Worm (Caenorhabditis elegans) whole organism, L1 larva: ENCODE measurements around the gene F48F7.3.

Experiments used
- C04F5.9 ChIP-seq: sonication (generic microtip); optimal IDR thresholded peaks from 2 replicates; lab custom pipeline; 2016; ENCODE audit warnings: missing genetic modification characterization, missing compliant biosample characterization
- aly-2 ChIP-seq: fragments of 150-350 bp; optimal IDR thresholded peaks from 2 replicates; lab custom pipeline; 2014; ENCODE audit warnings: missing biosample characterization, missing genetic modification characterization
- ceh-63 ChIP-seq: fragments of 200-800 bp; sonication (Bioruptor generic); optimal IDR thresholded peaks from 2 replicates; lab custom pipeline; 2018; ENCODE audit warnings: mild to moderate bottlenecking, missing genetic modification characterization, missing compliant biosample characterization
- ceh-82 ChIP-seq, 3 experiments: fragments of 150-350 bp in 1 of 3; sonication (generic microtip) in 2 of 3; optimal IDR thresholded peaks; 2 replicates each; lab custom pipeline; 2014 to 2017; ENCODE audit warnings: missing biosample characterization in 3 of 3, missing genetic modification characterization in 3 of 3
- ceh-88 ChIP-seq: fragments of 200-800 bp; sonication (Bioruptor generic); IDR thresholded peaks from 2 replicates; pipeline ENCODE4 v1.3.6; 2022; ENCODE audit warnings: missing genetic modification characterization, missing compliant biosample characterization
- ceh-90 ChIP-seq: sonication (generic microtip); optimal IDR thresholded peaks from 2 replicates; lab custom pipeline; 2016; ENCODE audit warnings: missing genetic modification characterization, missing compliant biosample characterization
- ces-1 ChIP-seq: fragments of 150-350 bp; optimal IDR thresholded peaks from 2 replicates; lab custom pipeline; 2014; ENCODE audit warnings: missing biosample characterization, missing genetic modification reagents, missing genetic modification characterization
- dsc-1 ChIP-seq: sonication (generic microtip); optimal IDR thresholded peaks from 2 replicates; lab custom pipeline; 2016; ENCODE audit warnings: mild to moderate bottlenecking, missing genetic modification characterization, missing compliant biosample characterization
- efl-1 ChIP-seq, 4 experiments: fragments of 150-350 bp; optimal IDR thresholded peaks in 3 of 4; peaks in 1 of 4; 1 replicate in 1 of 4; 2 replicates in 3 of 4; lab custom pipeline; 2014; ENCODE audit warnings: missing biosample characterization in 2 of 4, missing genetic modification characterization in 2 of 4, missing genetic modification reagents in 2 of 4
- egl-13 ChIP-seq: sonication (generic microtip); optimal IDR thresholded peaks from 2 replicates; lab custom pipeline; 2016; ENCODE audit warnings: missing genotype, missing genetic modification reagents, missing genetic modification characterization, missing compliant biosample characterization
- elt-2 ChIP-seq: sonication (generic microtip); optimal IDR thresholded peaks from 2 replicates; lab custom pipeline; 2016; ENCODE audit warnings: missing genetic modification characterization, mild to moderate bottlenecking, inconsistent platforms, missing compliant biosample characterization, missing genetic modification reagents
- elt-3 ChIP-seq, 6 experiments: fragments of 150-350 bp in 1 of 6; sonication (generic microtip); optimal IDR thresholded peaks; 2 replicates each; lab custom pipeline; 2017 to 2018; ENCODE audit warnings: missing biosample characterization in 6 of 6, missing genetic modification characterization in 6 of 6, inconsistent platforms in 1 of 6
- ets-5 ChIP-seq: fragments of 200-800 bp; sonication (Bioruptor generic); IDR thresholded peaks from 2 replicates; pipeline ENCODE4 v1.3.6; 2022; ENCODE audit warnings: missing genetic modification characterization, missing compliant biosample characterization
- grh-1 ChIP-seq: fragments of 200-800 bp; sonication (Bioruptor generic); IDR thresholded peaks from 2 replicates; pipeline ENCODE4 v1.3.6; 2022; ENCODE audit warnings: missing genetic modification reagents, missing genetic modification characterization, missing compliant biosample characterization
- isw-1 ChIP-seq: fragments of 200-800 bp; sonication (Bioruptor generic); IDR thresholded peaks from 2 replicates; pipeline ENCODE4 v1.3.6; 2022; ENCODE audit warnings: missing genetic modification characterization, missing compliant biosample characterization
- jun-1 ChIP-seq: fragments of 150-350 bp; optimal IDR thresholded peaks from 2 replicates; lab custom pipeline; 2014; ENCODE audit warnings: missing biosample characterization, missing genetic modification reagents, missing genetic modification characterization
- lin-15B ChIP-seq: fragments of 150-350 bp; sonication (generic microtip); optimal IDR thresholded peaks from 3 replicates; lab custom pipeline; 2014; ENCODE audit warnings: missing biosample characterization, missing genetic modification characterization
- lin-39 ChIP-seq: fragments of 150-350 bp; optimal IDR thresholded peaks from 2 replicates; lab custom pipeline; 2014; ENCODE audit warnings: missing biosample characterization, missing genetic modification reagents, missing genetic modification characterization
- lir-3 ChIP-seq: sonication (generic microtip); optimal IDR thresholded peaks from 2 replicates; lab custom pipeline; 2016; ENCODE audit warnings: mild to moderate bottlenecking, missing genetic modification characterization, moderate library complexity, missing compliant biosample characterization; ENCODE audit not compliant: poor library complexity
- mab-9 ChIP-seq: fragments of 200-800 bp; sonication (Bioruptor generic); IDR thresholded peaks from 2 replicates; pipeline ENCODE4 v1.3.6; 2022; ENCODE audit warnings: missing genetic modification reagents, missing genetic modification characterization, missing compliant biosample characterization
- mdl-1 ChIP-seq, 2 experiments: fragments of 150-350 bp; optimal IDR thresholded peaks; 2 replicates each; lab custom pipeline; 2014 to 2017; ENCODE audit warnings: missing biosample characterization in 2 of 2, missing genetic modification characterization in 2 of 2, inconsistent platforms in 1 of 2
- nhr-11 ChIP-seq: fragments of 150-350 bp; optimal IDR thresholded peaks from 2 replicates; lab custom pipeline; 2014; ENCODE audit warnings: missing biosample characterization, missing genetic modification characterization
- nhr-19 ChIP-seq: fragments of 200-800 bp; sonication (Bioruptor generic); conservative IDR thresholded peaks from 2 replicates; pipeline ENCODE4 v1.3.6; 2022; ENCODE audit warnings: missing genetic modification characterization, missing compliant biosample characterization
- nhr-28 ChIP-seq: fragments of 150-350 bp; optimal IDR thresholded peaks from 2 replicates; lab custom pipeline; 2014; ENCODE audit warnings: missing biosample characterization, missing genetic modification characterization
- nhr-84 ChIP-seq: sonication (generic microtip); optimal IDR thresholded peaks from 2 replicates; lab custom pipeline; 2017; ENCODE audit warnings: missing biosample characterization, missing genetic modification characterization
- nhr-85 ChIP-seq: sonication (generic microtip); peaks from one replicate; lab custom pipeline; 2016; ENCODE audit warnings: missing genetic modification characterization, inconsistent platforms, missing compliant biosample characterization
- nhr-90 ChIP-seq: sonication (generic microtip); optimal IDR thresholded peaks from 2 replicates; lab custom pipeline; 2016; ENCODE audit warnings: mild to moderate bottlenecking, missing genetic modification characterization, missing compliant biosample characterization; ENCODE audit not compliant: poor library complexity
- pax-3 ChIP-seq: fragments of 200-800 bp; sonication (Bioruptor generic); optimal IDR thresholded peaks from 2 replicates; lab custom pipeline; 2018; ENCODE audit warnings: mild to moderate bottlenecking, missing genetic modification characterization, moderate library complexity, missing compliant biosample characterization
- rnt-1 ChIP-seq: sonication (generic microtip); optimal IDR thresholded peaks from 2 replicates; lab custom pipeline; 2016; ENCODE audit warnings: mild to moderate bottlenecking, missing genetic modification characterization, moderate library complexity, missing compliant biosample characterization
- skn-1 ChIP-seq: fragments of 150-350 bp; optimal IDR thresholded peaks from 2 replicates; lab custom pipeline; 2014; ENCODE audit warnings: missing biosample characterization, missing genetic modification characterization
- snpc-4 ChIP-seq: fragments of 150-350 bp; optimal IDR thresholded peaks from 2 replicates; lab custom pipeline; 2014; ENCODE audit warnings: missing biosample characterization, missing genetic modification characterization
- snu-23 ChIP-seq: sonication (generic microtip); optimal IDR thresholded peaks from 2 replicates; lab custom pipeline; 2016; ENCODE audit warnings: missing genetic modification characterization, missing compliant biosample characterization
- swsn-7 ChIP-seq: sonication (generic microtip); optimal IDR thresholded peaks from 2 replicates; lab custom pipeline; 2016; ENCODE audit warnings: missing genetic modification characterization, missing compliant biosample characterization
- unc-86 ChIP-seq: sonication (generic microtip); optimal IDR thresholded peaks from 2 replicates; lab custom pipeline; 2016; ENCODE audit warnings: missing genetic modification characterization, missing compliant biosample characterization
- unc-98 ChIP-seq: fragments of 200-800 bp; sonication (Bioruptor generic); IDR thresholded peaks from 2 replicates; pipeline ENCODE4 v1.3.6; 2022; ENCODE audit warnings: missing genetic modification characterization, missing compliant biosample characterization
- ztf-4 ChIP-seq: fragments of 150-350 bp; optimal IDR thresholded peaks from 2 replicates; lab custom pipeline; 2014; ENCODE audit warnings: missing biosample characterization, missing genetic modification characterization

Gene F48F7.3

DNA sequence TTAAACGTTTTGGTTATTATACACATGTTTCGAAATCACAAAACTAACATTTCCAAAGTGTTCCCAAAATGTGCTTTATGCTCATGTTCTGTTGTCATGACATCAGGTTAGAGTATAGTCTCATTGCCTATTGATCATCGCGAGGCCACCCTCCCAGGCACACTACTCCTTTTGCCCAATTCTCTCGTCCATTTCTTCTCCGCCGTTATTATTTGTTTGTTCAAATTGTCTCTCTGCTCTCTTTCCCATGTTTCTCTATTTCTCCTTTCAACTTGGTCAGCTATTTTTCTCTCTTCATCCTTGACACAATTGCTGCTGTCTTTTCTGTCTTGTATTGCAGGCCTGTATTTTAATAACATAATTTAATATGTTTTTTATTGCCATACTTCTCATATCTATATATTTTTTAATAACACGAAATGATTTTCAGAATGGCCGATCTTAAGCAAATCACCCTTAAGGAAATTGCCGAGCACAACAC is 38.2 kb downstream of the F48F7.3 start, which contains the start of gene cytb-5.1 (continued):
- TF ChIP-seq ceh-88 (GFP tag; lab: Robert Waterston, UW): no peak
- peak; percentile 2 for TF ChIP-seq skn-1
- no peak for TF ChIP-seq ces-1
- peak in 1 of 6 experiments; percentile 17 for TF ChIP-seq elt-3 (tag; optimal IDR thresholded peaks at IDR 0.05; lab: Kevin White, UChicago)
- no peak for TF ChIP-seq ztf-4 (tag; lab: Kevin White, UChicago)
- no peak for TF ChIP-seq dsc-1 (tag; lab: Kevin White, UChicago)
- TF ChIP-seq nhr-90 (tag; lab: Kevin White, UChicago): no peak
- TF ChIP-seq lin-15B: no peak
- TF ChIP-seq egl-13 (tag; lab: Kevin White, UChicago): no peak
- TF ChIP-seq efl-1 (optimal IDR thresholded peaks at IDR 0.05; lab: Kevin White, UChicago): peak in 1 of 2 experiments; percentile 8
- peak in 1 of 2 experiments; percentile 7 for TF ChIP-seq efl-1 (GFP tag; optimal IDR thresholded peaks at IDR 0.05 in 1 of 2; lab: Kevin White, UChicago)
- no peak for TF ChIP-seq unc-98 (GFP tag; lab: Robert Waterston, UW)
- TF ChIP-seq snu-23 (GFP tag; lab: Kevin White, UChicago): peak; percentile 36
- TF ChIP-seq swsn-7 (tag; lab: Kevin White, UChicago): peak; percentile 38
- no peak for TF ChIP-seq pax-3 (tag; lab: Kevin White, UChicago)
- TF ChIP-seq lin-39 (tag; lab: Kevin White, UChicago): no peak
- no peak for TF ChIP-seq ceh-63 (GFP tag; lab: Kevin White, UChicago)
- no peak for TF ChIP-seq ceh-90 (tag; lab: Kevin White, UChicago)
- TF ChIP-seq nhr-11 (tag; lab: Kevin White, UChicago): no peak
- TF ChIP-seq ceh-82 (tag; optimal IDR thresholded peaks at IDR 0.05; lab: Kevin White, UChicago): peak in 2 of 3 experiments; percentile 21 to 46
- TF ChIP-seq ets-5 (GFP tag; lab: Robert Waterston, UW): no peak

DNA sequence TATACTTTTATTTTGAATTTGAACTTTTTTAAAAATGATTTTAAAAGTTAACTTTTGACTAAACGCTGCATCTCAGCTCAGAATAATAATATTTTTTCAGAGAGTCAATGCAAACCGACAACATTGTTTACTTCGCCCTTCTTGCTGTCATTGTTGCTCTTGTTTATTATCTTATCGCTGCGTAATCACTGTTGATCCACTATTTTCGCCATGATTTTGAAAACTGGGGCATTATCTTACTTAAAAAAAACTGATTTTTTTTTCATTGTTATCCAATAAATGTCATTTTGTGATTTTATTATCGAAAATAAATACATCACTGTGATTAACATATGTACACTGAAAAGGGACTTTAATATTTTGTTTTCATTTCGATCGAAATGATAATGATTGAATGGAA is 39.4 kb downstream of the F48F7.3 start:
- no peak for TF ChIP-seq ceh-90 (tag; lab: Kevin White, UChicago)
- no peak for TF ChIP-seq nhr-28 (tag; lab: Kevin White, UChicago)
- no peak for TF ChIP-seq isw-1 (GFP tag; lab: Robert Waterston, UW)
- TF ChIP-seq efl-1 (optimal IDR thresholded peaks at IDR 0.05; lab: Kevin White, UChicago): no peak
- peak in 1 of 2 experiments; percentile 9 for TF ChIP-seq efl-1 (GFP tag; optimal IDR thresholded peaks at IDR 0.05 in 1 of 2; lab: Kevin White, UChicago)
- no peak for TF ChIP-seq nhr-85
- no peak for TF ChIP-seq skn-1

ce11 chrX:14003538-14003937 is 40.2 kb downstream of the F48F7.3 start:
- TF ChIP-seq aly-2 (no peak), mab-9 (GFP tag; lab: Robert Waterston, UW) (no peak), unc-86 (tag; lab: Kevin White, UChicago) (no peak), ceh-63 (GFP tag; lab: Kevin White, UChicago) (no peak), nhr-19 (GFP tag; lab: Robert Waterston, UW) (no peak), elt-2 (tag; lab: Kevin White, UChicago) (peak; percentile 30), skn-1 (no peak), grh-1 (GFP tag; lab: Robert Waterston, UW) (no peak)

- no peak for TF ChIP-seq unc-98 (GFP tag; lab: Robert Waterston, UW)
- TF ChIP-seq snpc-4 (tag; lab: Kevin White, UChicago): peak; percentile 9
- TF ChIP-seq, all 84 proteins: peak for 1
Observed at ce11 chrX:14008130-14008529, 44.8 kb downstream of the F48F7.3 start.

DNA sequence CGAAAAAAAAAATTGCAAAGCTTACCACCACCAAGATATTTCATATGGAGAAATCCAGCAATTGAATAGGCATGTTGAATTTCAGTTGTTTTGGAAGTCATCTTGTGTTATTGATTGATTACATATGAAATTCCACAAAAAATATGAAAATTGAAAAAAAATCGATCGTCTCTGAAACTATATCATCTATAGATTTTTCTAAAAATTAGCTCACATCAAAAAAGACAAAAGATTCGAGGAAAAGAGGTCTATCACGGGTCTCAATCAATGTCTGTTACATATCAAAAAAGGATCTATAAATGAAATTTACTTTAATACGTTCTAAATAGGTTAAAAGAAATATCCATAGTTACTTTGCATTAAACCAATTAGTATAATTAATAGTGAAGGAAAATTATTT is 49.1 kb downstream of the F48F7.3 start, which contains the start of gene tbc-19:
Gene tbc-19, minus strand, starts transcription at position 101 of the 400 bp plus-strand sequence.
- TF ChIP-seq ets-5 (GFP tag; lab: Robert Waterston, UW): no peak
- no peak for TF ChIP-seq nhr-19 (GFP tag; lab: Robert Waterston, UW)
- no peak for TF ChIP-seq nhr-84 (tag; lab: Kevin White, UChicago)
- no peak for TF ChIP-seq mdl-1 (tag; optimal IDR thresholded peaks at IDR 0.05; lab: Kevin White, UChicago)
- no peak for TF ChIP-seq grh-1 (GFP tag; lab: Robert Waterston, UW)
- no peak for TF ChIP-seq elt-3 (tag; optimal IDR thresholded peaks at IDR 0.05; lab: Kevin White, UChicago)
- no peak for TF ChIP-seq jun-1 (tag; lab: Kevin White, UChicago)
- no peak for TF ChIP-seq rnt-1
- TF ChIP-seq unc-98 (GFP tag; lab: Robert Waterston, UW): no peak
- no peak for TF ChIP-seq nhr-90 (tag; lab: Kevin White, UChicago)
- TF ChIP-seq C04F5.9: no peak
- no peak for TF ChIP-seq lir-3 (tag; lab: Kevin White, UChicago)
